Worm (Caenorhabditis elegans) whole organism, mixed stage, embryonic: ENCODE measurements around the gene cutl-22.

ENCODE experiments used
- M03D4.4 ChIP-seq: sonication (generic microtip); optimal IDR thresholded peaks from 2 replicates; lab custom pipeline; 2017; ENCODE audit warnings: mild to moderate bottlenecking, missing genetic modification characterization, missing compliant biosample characterization
- bed-3 ChIP-seq: fragments of 200-800 bp; sonication (Bioruptor generic); optimal IDR thresholded peaks from 3 replicates; lab custom pipeline; 2018; ENCODE audit warnings: mild to moderate bottlenecking, missing genetic modification characterization, moderate library complexity, missing compliant biosample characterization
- ceh-39 ChIP-seq: fragments of 150-350 bp; optimal IDR thresholded peaks from 2 replicates; lab custom pipeline; 2014; ENCODE audit warnings: missing biosample characterization, missing genetic modification characterization
- ceh-43 ChIP-seq: fragments of 200-800 bp; sonication (Bioruptor generic); optimal IDR thresholded peaks from 2 replicates; lab custom pipeline; 2018; ENCODE audit warnings: mild to moderate bottlenecking, missing genetic modification characterization, moderate library complexity, missing compliant biosample characterization
- ceh-83 ChIP-seq: fragments of 200-800 bp; sonication (Bioruptor generic); optimal IDR thresholded peaks from 2 replicates; lab custom pipeline; 2018; ENCODE audit warnings: mild to moderate bottlenecking, missing genetic modification characterization, missing compliant biosample characterization
- cnd-1 ChIP-seq: fragments of 200-800 bp; sonication (Bioruptor generic); optimal IDR thresholded peaks from 2 replicates; lab custom pipeline; 2018; ENCODE audit warnings: mild to moderate bottlenecking, missing genetic modification characterization, missing compliant biosample characterization
- drap-1 ChIP-seq: fragments of 200-800 bp; sonication (Bioruptor generic); optimal IDR thresholded peaks from 3 replicates; lab custom pipeline; 2018; ENCODE audit warnings: mild to moderate bottlenecking, missing genetic modification characterization, missing compliant biosample characterization
- elt-3 ChIP-seq: fragments of 150-350 bp; optimal IDR thresholded peaks from 2 replicates; lab custom pipeline; 2014; ENCODE audit warnings: missing biosample characterization, missing genetic modification characterization
- flh-1 ChIP-seq: fragments of 200-800 bp; sonication (Bioruptor generic); optimal IDR thresholded peaks from 2 replicates; lab custom pipeline; 2018; ENCODE audit warnings: mild to moderate bottlenecking, missing genetic modification characterization, moderate library complexity, missing compliant biosample characterization
- ham-2 ChIP-seq: fragments of 200-800 bp; sonication (Bioruptor generic); optimal IDR thresholded peaks from 2 replicates; lab custom pipeline; 2018; ENCODE audit warnings: mild to moderate bottlenecking, missing genetic modification characterization, missing compliant biosample characterization
- hlh-1 ChIP-seq: fragments of 150-350 bp; optimal IDR thresholded peaks from 2 replicates; lab custom pipeline; 2014; ENCODE audit warnings: missing biosample characterization, missing genetic modification reagents, missing genetic modification characterization
- lin-13 ChIP-seq: fragments of 150-350 bp; optimal IDR thresholded peaks from 2 replicates; lab custom pipeline; 2014; ENCODE audit warnings: missing biosample characterization, missing genetic modification characterization
- lin-32 ChIP-seq: fragments of 200-800 bp; sonication (Bioruptor generic); optimal IDR thresholded peaks from 2 replicates; lab custom pipeline; 2018; ENCODE audit warnings: mild to moderate bottlenecking, missing genetic modification characterization, missing compliant biosample characterization
- lsy-2 ChIP-seq: fragments of 150-350 bp; optimal IDR thresholded peaks from 2 replicates; lab custom pipeline; 2014; ENCODE audit warnings: missing biosample characterization, missing genetic modification characterization
- mab-5 ChIP-seq: fragments of 150-350 bp; optimal IDR thresholded peaks from 2 replicates; lab custom pipeline; 2014; ENCODE audit warnings: missing biosample characterization, missing genetic modification characterization
- mep-1 ChIP-seq: fragments of 150-350 bp; optimal IDR thresholded peaks from 2 replicates; lab custom pipeline; 2017; ENCODE audit warnings: missing biosample characterization, missing genetic modification reagents, missing genetic modification characterization, inconsistent platforms
- mls-2 ChIP-seq: sonication (generic microtip); optimal IDR thresholded peaks from 2 replicates; lab custom pipeline; 2016; ENCODE audit warnings: mild to moderate bottlenecking, missing genetic modification characterization, moderate library complexity, missing compliant biosample characterization
- nhr-12 ChIP-seq: fragments of 150-350 bp; optimal IDR thresholded peaks from 2 replicates; lab custom pipeline; 2014; ENCODE audit warnings: missing biosample characterization, missing genetic modification characterization
- nhr-2 ChIP-seq: fragments of 150-350 bp; optimal IDR thresholded peaks from 2 replicates; lab custom pipeline; 2014; ENCODE audit warnings: missing biosample characterization, missing genetic modification characterization
- nhr-237 ChIP-seq: fragments of 150-350 bp; optimal IDR thresholded peaks from 2 replicates; lab custom pipeline; 2014; ENCODE audit warnings: missing biosample characterization, missing genetic modification characterization
- nhr-28 ChIP-seq: fragments of 150-350 bp; optimal IDR thresholded peaks from 2 replicates; lab custom pipeline; 2014; ENCODE audit warnings: missing biosample characterization, missing genetic modification characterization
- nhr-76 ChIP-seq: sonication (generic microtip); optimal IDR thresholded peaks from 2 replicates; lab custom pipeline; 2017; ENCODE audit warnings: missing biosample characterization, missing genetic modification characterization
- pha-4 ChIP-seq: fragments of 150-350 bp; optimal IDR thresholded peaks from 2 replicates; lab custom pipeline; 2018; ENCODE audit warnings: missing biosample characterization, missing genetic modification reagents, missing genetic modification characterization
- sem-2 ChIP-seq: fragments of 200-800 bp; sonication (Bioruptor generic); optimal IDR thresholded peaks from 2 replicates; lab custom pipeline; 2018; ENCODE audit warnings: mild to moderate bottlenecking, missing genetic modification characterization, missing compliant biosample characterization
- snpc-4 ChIP-seq: fragments of 150-350 bp; optimal IDR thresholded peaks from 2 replicates; lab custom pipeline; 2014; ENCODE audit warnings: missing biosample characterization, missing genetic modification characterization
- sptf-1 ChIP-seq: sonication (generic microtip); optimal IDR thresholded peaks from 2 replicates; lab custom pipeline; 2017; ENCODE audit warnings: mild to moderate bottlenecking, missing genetic modification characterization, moderate library complexity, missing compliant biosample characterization
- tbx-8 ChIP-seq: fragments of 200-800 bp; sonication (Bioruptor generic); optimal IDR thresholded peaks from 2 replicates; lab custom pipeline; 2018; ENCODE audit warnings: mild to moderate bottlenecking, missing genetic modification characterization, moderate library complexity, missing compliant biosample characterization
- unc-120 ChIP-seq: sonication (generic microtip); optimal IDR thresholded peaks from 2 replicates; lab custom pipeline; 2017; ENCODE audit warnings: missing genetic modification characterization, missing compliant biosample characterization; ENCODE audit not compliant: poor library complexity, severe bottlenecking
- unc-62 ChIP-seq: fragments of 150-350 bp; optimal IDR thresholded peaks from 2 replicates; lab custom pipeline; 2014; ENCODE audit warnings: missing biosample characterization, missing genetic modification reagents, missing genetic modification characterization
- zip-8 ChIP-seq: fragments of 150-350 bp; optimal IDR thresholded peaks from 2 replicates; lab custom pipeline; 2014; ENCODE audit warnings: missing biosample characterization, missing genetic modification characterization
- ztf-11 ChIP-seq: fragments of 150-350 bp; optimal IDR thresholded peaks from 2 replicates; lab custom pipeline; 2014; ENCODE audit warnings: missing biosample characterization, missing genetic modification characterization

cutl-22 gene

DNA sequence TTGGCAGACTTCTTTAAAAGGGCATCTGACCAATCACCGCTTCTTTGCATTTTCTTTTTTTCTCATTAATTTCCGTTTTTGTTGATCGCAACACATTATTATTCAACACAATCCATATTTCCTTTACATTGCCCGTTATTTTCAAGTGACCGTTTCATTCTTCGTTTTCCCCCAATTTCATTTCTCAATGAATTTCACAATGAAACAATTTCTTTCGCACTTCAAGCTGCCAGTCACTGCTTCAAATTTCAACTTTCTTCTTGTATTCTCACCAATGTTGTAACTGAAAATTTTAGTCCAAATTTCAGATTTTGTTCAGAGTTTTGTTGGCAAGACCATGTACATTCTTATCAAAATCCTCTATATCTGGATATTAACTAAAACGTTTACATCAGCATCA, at the start of gene cutl-22:
Gene cutl-22, plus strand, starts transcription at position 301 of the 400 bp plus-strand sequence.
- TF ChIP-seq lsy-2 (tag; lab: Kevin White, UChicago) = no peak
- TF ChIP-seq snpc-4 (tag; lab: Kevin White, UChicago) = no peak
- TF ChIP-seq sem-2 (GFP tag; lab: Kevin White, UChicago) = no peak
- no peak for TF ChIP-seq nhr-12
- TF ChIP-seq mep-1 (tag; lab: Kevin White, UChicago) = no peak
- no peak for TF ChIP-seq hlh-1 (tag; lab: Kevin White, UChicago)
- TF ChIP-seq zip-8 = no peak
- no peak for TF ChIP-seq unc-120 (tag; lab: Kevin White, UChicago)
- no peak for TF ChIP-seq flh-1 (GFP tag; lab: Kevin White, UChicago)
- no peak for TF ChIP-seq mls-2 (tag; lab: Kevin White, UChicago)
- TF ChIP-seq ceh-43 (GFP tag; lab: Kevin White, UChicago) = no peak
- TF ChIP-seq ceh-83 (GFP tag; lab: Kevin White, UChicago) = no peak
- TF ChIP-seq nhr-2 (tag; lab: Kevin White, UChicago) = no peak
- no peak for TF ChIP-seq cnd-1 (tag; lab: Kevin White, UChicago)
- no peak for TF ChIP-seq pha-4
- no peak for TF ChIP-seq nhr-28 (tag; lab: Kevin White, UChicago)
- no peak for TF ChIP-seq nhr-237 (tag; lab: Kevin White, UChicago)
- TF ChIP-seq, all 35 proteins: peak for 0

DNA sequence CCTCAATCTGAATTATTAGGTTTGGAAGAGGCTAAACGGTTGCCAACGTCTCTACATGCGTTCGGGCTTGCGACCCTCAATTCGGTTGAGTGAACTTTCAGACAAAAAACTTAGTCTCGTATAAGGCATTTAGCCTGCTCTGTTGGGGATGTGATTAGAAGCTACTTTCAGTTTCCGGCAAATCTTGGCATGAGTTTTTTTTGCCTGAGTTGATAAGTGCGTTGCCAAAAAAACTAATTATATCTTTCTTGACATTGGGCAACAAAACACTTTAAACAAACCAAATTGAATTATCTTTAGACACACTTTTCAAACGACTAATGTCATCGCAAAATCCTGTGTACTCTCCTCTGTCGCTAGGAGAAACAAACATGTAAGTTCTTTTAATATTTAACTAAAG, 49.2 kb upstream of the cutl-22 start, which contains the start of gene Y50D4B.4:
Gene Y50D4B.4, plus strand, starts transcription at position 301 of the 400 bp plus-strand sequence.
- no peak for TF ChIP-seq nhr-76 (tag; lab: Kevin White, UChicago)
- TF ChIP-seq lsy-2 (tag; lab: Kevin White, UChicago) = no peak
- TF ChIP-seq tbx-8 (GFP tag; lab: Kevin White, UChicago) = no peak
- TF ChIP-seq sptf-1 (tag; lab: Kevin White, UChicago) = no peak

DNA sequence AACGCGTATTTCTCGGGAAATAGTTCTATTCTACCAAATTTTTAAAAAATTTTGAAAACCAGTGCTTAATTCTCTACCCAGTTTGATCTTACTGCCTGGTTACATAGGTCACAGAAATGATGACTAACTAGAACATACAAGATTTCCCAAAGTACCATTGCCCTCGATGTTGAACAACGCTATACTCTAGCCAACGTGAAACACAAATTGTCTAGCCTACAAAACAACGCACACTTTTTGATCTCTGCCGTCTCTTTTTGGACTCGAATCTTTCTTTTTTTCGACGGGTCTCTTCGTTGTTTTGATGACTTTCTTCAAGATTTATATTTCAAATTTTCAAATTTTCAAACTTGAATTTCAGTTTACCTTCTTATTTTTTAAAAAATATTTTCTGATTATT, 41.3 kb upstream of the cutl-22 start, which contains the start of gene Y50D4B.2:
Gene Y50D4B.2, plus strand, starts transcription at position 301 of the 400 bp plus-strand sequence.
- no peak for TF ChIP-seq lin-32 (GFP tag; lab: Kevin White, UChicago)
- no peak for TF ChIP-seq lsy-2 (tag; lab: Kevin White, UChicago)
- TF ChIP-seq nhr-28 (tag; lab: Kevin White, UChicago) = no peak
- no peak for TF ChIP-seq lin-13 (tag; lab: Kevin White, UChicago)
- no peak for TF ChIP-seq ceh-39 (tag; lab: Kevin White, UChicago)
- no peak for TF ChIP-seq unc-62 (GFP tag; lab: Kevin White, UChicago)
- TF ChIP-seq ceh-43 (GFP tag; lab: Kevin White, UChicago) = no peak
- TF ChIP-seq elt-3 (tag; lab: Kevin White, UChicago) = no peak
- TF ChIP-seq zip-8 = no peak
- no peak for TF ChIP-seq nhr-2 (tag; lab: Kevin White, UChicago)
- TF ChIP-seq M03D4.4 (tag; lab: Kevin White, UChicago) = no peak
- no peak for TF ChIP-seq pha-4
- TF ChIP-seq mab-5 (tag; lab: Kevin White, UChicago) = no peak
- TF ChIP-seq ztf-11 (tag; lab: Kevin White, UChicago) = no peak
- no peak for TF ChIP-seq bed-3 (GFP tag; lab: Kevin White, UChicago)
- no peak for TF ChIP-seq sem-2 (GFP tag; lab: Kevin White, UChicago)
- TF ChIP-seq tbx-8 (GFP tag; lab: Kevin White, UChicago) = no peak

DNA sequence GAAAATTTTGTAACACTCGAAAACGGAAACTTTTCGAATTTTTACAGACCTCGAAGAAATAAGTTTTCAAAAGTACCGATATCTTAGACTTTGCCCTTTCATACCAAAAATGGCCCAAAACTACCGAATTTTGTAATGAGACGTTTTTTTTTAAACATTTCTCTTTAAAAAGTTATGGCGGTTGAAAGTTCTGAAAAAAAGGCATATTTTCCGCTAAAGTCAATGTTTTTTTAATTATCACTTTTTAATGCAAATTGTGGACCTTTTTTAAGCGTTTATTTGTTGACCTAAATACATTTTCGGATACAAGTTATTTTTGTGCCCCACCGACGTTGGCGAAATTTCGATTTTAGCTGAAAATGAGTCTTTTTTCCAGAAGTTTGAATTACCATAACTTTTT, 39.0 kb upstream of the cutl-22 start:
- no peak for TF ChIP-seq hlh-1 (tag; lab: Kevin White, UChicago)
- TF ChIP-seq drap-1 = no peak
- no peak for TF ChIP-seq lin-13 (tag; lab: Kevin White, UChicago)
- no peak for TF ChIP-seq nhr-28 (tag; lab: Kevin White, UChicago)
- TF ChIP-seq tbx-8 (GFP tag; lab: Kevin White, UChicago) = no peak
- no peak for TF ChIP-seq nhr-12
- TF ChIP-seq snpc-4 (tag; lab: Kevin White, UChicago) = no peak

DNA sequence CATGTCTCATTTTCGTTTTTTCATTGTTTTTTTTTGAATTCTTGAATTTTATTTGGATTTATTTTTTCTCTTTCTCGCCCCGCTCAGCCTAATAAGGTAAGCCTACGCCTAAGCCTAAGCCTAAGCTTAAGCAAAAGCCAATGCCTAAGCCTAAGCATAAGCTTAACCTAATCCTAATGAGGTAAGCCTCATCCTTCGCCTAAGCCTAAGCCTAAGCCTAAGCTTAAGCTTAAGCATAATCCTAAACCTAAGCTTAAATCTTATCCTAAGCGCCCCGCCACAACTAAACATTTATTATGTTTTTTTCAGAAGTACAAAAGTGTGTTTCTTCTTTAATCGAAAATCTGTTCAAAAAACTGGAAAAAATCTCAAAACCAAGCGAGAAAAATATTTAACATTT, 29.4 kb upstream of the cutl-22 start:
- TF ChIP-seq tbx-8 (GFP tag; lab: Kevin White, UChicago) = no peak
- no peak for TF ChIP-seq cnd-1 (tag; lab: Kevin White, UChicago)
- no peak for TF ChIP-seq flh-1 (GFP tag; lab: Kevin White, UChicago)
- TF ChIP-seq unc-120 (tag; lab: Kevin White, UChicago) = no peak
- no peak for TF ChIP-seq ham-2 (GFP tag; lab: Kevin White, UChicago)
- no peak for TF ChIP-seq elt-3 (tag; lab: Kevin White, UChicago)
- no peak for TF ChIP-seq ceh-43 (GFP tag; lab: Kevin White, UChicago)
- no peak for TF ChIP-seq zip-8
- TF ChIP-seq nhr-237 (tag; lab: Kevin White, UChicago) = no peak
